Worm (Caenorhabditis elegans) whole organism, early embryonic: Measurements from ENCODE around the gene citk-2.

Source experiments
- B0310.2 ChIP-seq: sonication (generic microtip); optimal IDR thresholded peaks from 2 replicates; lab custom pipeline; 2016; ENCODE audit warnings: mild to moderate bottlenecking, missing genetic modification characterization, missing compliant biosample characterization
- ama-1 ChIP-seq: fragments of 150-350 bp; optimal IDR thresholded peaks from 2 replicates; lab custom pipeline; 2014
- ceh-13 ChIP-seq: fragments of 200-800 bp; sonication (Bioruptor generic); optimal IDR thresholded peaks from 2 replicates; lab custom pipeline; 2018; ENCODE audit warnings: mild to moderate bottlenecking, missing genetic modification characterization, missing compliant biosample characterization
- ceh-36 ChIP-seq: sonication (generic microtip); optimal IDR thresholded peaks from 2 replicates; lab custom pipeline; 2016; ENCODE audit warnings: missing genetic modification characterization, inconsistent platforms, missing compliant biosample characterization
- flt-1 ChIP-seq: fragments of 200-800 bp; sonication (Bioruptor generic); IDR thresholded peaks from 2 replicates; pipeline ENCODE4 v1.3.6; 2022; ENCODE audit warnings: missing genetic modification characterization, missing compliant biosample characterization
- hmg-4 ChIP-seq: fragments of 200-800 bp; sonication (Bioruptor generic); optimal IDR thresholded peaks from 2 replicates; lab custom pipeline; 2018; ENCODE audit warnings: mild to moderate bottlenecking, missing genetic modification characterization, missing compliant biosample characterization
- tbx-11 ChIP-seq: fragments of 200-800 bp; sonication (Bioruptor generic); IDR thresholded peaks from 2 replicates; pipeline ENCODE4 v1.3.6; 2022; ENCODE audit warnings: missing genetic modification characterization, missing compliant biosample characterization
- tbx-37 ChIP-seq: fragments of 200-800 bp; sonication (Bioruptor generic); conservative IDR thresholded peaks from 2 replicates; pipeline ENCODE4 v1.3.6; 2022; ENCODE audit warnings: missing genetic modification reagents, missing genetic modification characterization, missing compliant biosample characterization

ce11 chrII:4986664-4987063 lies 12.7 kb upstream of the citk-2 start:
- TF ChIP-seq ama-1 (lab: Kevin White, UChicago) (no peak), flt-1 (GFP tag; lab: Robert Waterston, UW) (no peak), hmg-4 (GFP tag; lab: Kevin White, UChicago) (no peak), tbx-11 (GFP tag; lab: Robert Waterston, UW) (no peak), tbx-37 (GFP tag; lab: Robert Waterston, UW) (no peak), B0310.2 (tag; lab: Kevin White, UChicago) (no peak), ceh-36 (tag; lab: Kevin White, UChicago) (peak; percentile 30), ceh-13 (GFP tag; lab: Kevin White, UChicago) (no peak)
